Worm (Caenorhabditis elegans) whole organism, early embryonic: Measurements from ENCODE around the gene K11H3.5.

Experiments used
- B0310.2 ChIP-seq: sonication (generic microtip); optimal IDR thresholded peaks from 2 replicates; lab custom pipeline; 2016; ENCODE audit warnings: mild to moderate bottlenecking, missing genetic modification characterization, missing compliant biosample characterization
- F13C5.2 ChIP-seq: sonication (generic microtip); optimal IDR thresholded peaks from 2 replicates; lab custom pipeline; 2017; ENCODE audit warnings: mild to moderate bottlenecking, missing genetic modification characterization, inconsistent platforms, missing compliant biosample characterization
- aly-1 ChIP-seq: sonication (generic microtip); optimal IDR thresholded peaks from 2 replicates; lab custom pipeline; 2016; ENCODE audit warnings: missing genetic modification characterization, missing compliant biosample characterization
- ama-1 ChIP-seq: fragments of 150-350 bp; optimal IDR thresholded peaks from 2 replicates; lab custom pipeline; 2014
- ceh-13 ChIP-seq: fragments of 200-800 bp; sonication (Bioruptor generic); optimal IDR thresholded peaks from 2 replicates; lab custom pipeline; 2018; ENCODE audit warnings: mild to moderate bottlenecking, missing genetic modification characterization, missing compliant biosample characterization
- ceh-36 ChIP-seq: sonication (generic microtip); optimal IDR thresholded peaks from 2 replicates; lab custom pipeline; 2016; ENCODE audit warnings: missing genetic modification characterization, inconsistent platforms, missing compliant biosample characterization
- ets-7 ChIP-seq: sonication (generic microtip); optimal IDR thresholded peaks from 2 replicates; lab custom pipeline; 2016; ENCODE audit warnings: missing genotype, missing genetic modification characterization, missing compliant biosample characterization
- flt-1 ChIP-seq: fragments of 200-800 bp; sonication (Bioruptor generic); IDR thresholded peaks from 2 replicates; pipeline ENCODE4 v1.3.6; 2022; ENCODE audit warnings: missing genetic modification characterization, missing compliant biosample characterization
- hmbx-1 ChIP-seq: sonication (generic microtip); optimal IDR thresholded peaks from 2 replicates; lab custom pipeline; 2016; ENCODE audit warnings: mild to moderate bottlenecking, missing genetic modification characterization, missing compliant biosample characterization
- hmg-4 ChIP-seq: fragments of 200-800 bp; sonication (Bioruptor generic); optimal IDR thresholded peaks from 2 replicates; lab custom pipeline; 2018; ENCODE audit warnings: mild to moderate bottlenecking, missing genetic modification characterization, missing compliant biosample characterization
- hnd-1 ChIP-seq: sonication (generic microtip); optimal IDR thresholded peaks from 2 replicates; lab custom pipeline; 2016; ENCODE audit warnings: missing genetic modification characterization, missing compliant biosample characterization
- pes-1 ChIP-seq: fragments of 200-800 bp; sonication (Bioruptor generic); IDR thresholded peaks from 2 replicates; pipeline ENCODE4 v1.3.6; 2022; ENCODE audit warnings: missing genetic modification reagents, missing genetic modification characterization, missing compliant biosample characterization
- scrt-1 ChIP-seq: fragments of 200-800 bp; sonication (Bioruptor generic); IDR thresholded peaks from 2 replicates; pipeline ENCODE4 v1.3.6; 2022; ENCODE audit warnings: missing genetic modification characterization, missing compliant biosample characterization
- sea-1 ChIP-seq: fragments of 200-800 bp; sonication (Bioruptor generic); conservative IDR thresholded peaks from 2 replicates; pipeline ENCODE4 v1.3.6; 2022; ENCODE audit warnings: missing genetic modification characterization, missing compliant biosample characterization
- tbx-11 ChIP-seq: fragments of 200-800 bp; sonication (Bioruptor generic); IDR thresholded peaks from 2 replicates; pipeline ENCODE4 v1.3.6; 2022; ENCODE audit warnings: missing genetic modification characterization, missing compliant biosample characterization
- tbx-37 ChIP-seq: fragments of 200-800 bp; sonication (Bioruptor generic); conservative IDR thresholded peaks from 2 replicates; pipeline ENCODE4 v1.3.6; 2022; ENCODE audit warnings: missing genetic modification reagents, missing genetic modification characterization, missing compliant biosample characterization
- tra-4 ChIP-seq: sonication (generic microtip); optimal IDR thresholded peaks from 2 replicates; lab custom pipeline; 2017; ENCODE audit warnings: missing genetic modification characterization, missing compliant biosample characterization

K11H3.5 gene

DNA sequence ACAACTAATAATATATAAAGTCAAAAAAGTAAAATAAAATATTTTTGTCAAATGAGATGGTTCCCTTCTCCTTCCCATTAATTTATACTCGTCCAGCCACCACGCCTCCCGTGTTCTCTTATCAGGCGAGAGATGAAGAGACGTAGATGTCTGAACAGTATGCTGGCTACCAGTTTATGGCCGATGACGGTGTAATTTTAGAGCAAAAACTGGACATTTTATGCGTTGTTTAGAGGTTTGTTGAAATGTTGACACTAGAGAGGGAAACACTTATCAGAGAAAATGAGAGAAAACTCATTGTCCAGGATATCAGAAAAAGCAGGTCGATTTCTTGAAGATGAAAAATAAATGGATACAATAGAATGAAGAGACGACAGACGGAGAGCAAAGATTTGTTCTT, 13.5 kb downstream of the K11H3.5 start:
- TF ChIP-seq flt-1 (no peak), ceh-13 (GFP tag; lab: Kevin White, UChicago) (no peak), sea-1 (GFP tag; lab: Robert Waterston, UW) (no peak), pes-1 (no peak), F13C5.2 (no peak), hnd-1 (tag; lab: Kevin White, UChicago) (no peak), tra-4 (tag; lab: Kevin White, UChicago) (no peak), hmbx-1 (tag; lab: Kevin White, UChicago) (no peak), tbx-37 (GFP tag; lab: Robert Waterston, UW) (no peak), scrt-1 (GFP tag; lab: Robert Waterston, UW) (no peak), aly-1 (no peak), tbx-11 (GFP tag; lab: Robert Waterston, UW) (no peak), hmg-4 (GFP tag; lab: Kevin White, UChicago) (no peak), ama-1 (no peak), ceh-36 (tag; lab: Kevin White, UChicago) (no peak), B0310.2 (tag; lab: Kevin White, UChicago) (no peak)

DNA sequence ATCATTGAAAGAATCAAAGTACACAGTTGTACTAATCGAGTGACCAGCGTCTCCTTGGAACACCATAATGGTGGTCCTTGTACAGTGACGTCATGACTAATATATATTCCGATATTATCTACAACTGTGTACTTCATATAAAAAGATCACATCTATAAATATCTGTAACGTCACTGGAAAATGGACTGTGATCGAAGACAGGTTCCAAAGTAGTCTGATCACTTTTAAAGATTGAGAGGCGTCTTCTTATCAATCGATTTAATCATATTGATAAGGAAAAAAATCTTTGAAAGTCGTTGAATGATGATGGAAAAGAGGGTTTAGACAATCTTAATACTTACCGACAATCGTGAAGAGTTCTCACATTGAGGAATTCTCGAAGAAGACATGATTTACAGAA, 14.5 kb downstream of the K11H3.5 start:
- TF ChIP-seq ceh-13 (GFP tag; lab: Kevin White, UChicago) (no peak), ama-1 (no peak), tbx-11 (GFP tag; lab: Robert Waterston, UW) (no peak), sea-1 (GFP tag; lab: Robert Waterston, UW) (no peak), scrt-1 (GFP tag; lab: Robert Waterston, UW) (no peak), tbx-37 (GFP tag; lab: Robert Waterston, UW) (no peak), B0310.2 (tag; lab: Kevin White, UChicago) (no peak), ets-7 (tag; lab: Kevin White, UChicago) (no peak), flt-1 (no peak), hmbx-1 (tag; lab: Kevin White, UChicago) (no peak), hmg-4 (GFP tag; lab: Kevin White, UChicago) (no peak), F13C5.2 (no peak), hnd-1 (tag; lab: Kevin White, UChicago) (no peak), pes-1 (no peak), tra-4 (tag; lab: Kevin White, UChicago) (no peak), aly-1 (no peak), ceh-36 (tag; lab: Kevin White, UChicago) (no peak)

DNA sequence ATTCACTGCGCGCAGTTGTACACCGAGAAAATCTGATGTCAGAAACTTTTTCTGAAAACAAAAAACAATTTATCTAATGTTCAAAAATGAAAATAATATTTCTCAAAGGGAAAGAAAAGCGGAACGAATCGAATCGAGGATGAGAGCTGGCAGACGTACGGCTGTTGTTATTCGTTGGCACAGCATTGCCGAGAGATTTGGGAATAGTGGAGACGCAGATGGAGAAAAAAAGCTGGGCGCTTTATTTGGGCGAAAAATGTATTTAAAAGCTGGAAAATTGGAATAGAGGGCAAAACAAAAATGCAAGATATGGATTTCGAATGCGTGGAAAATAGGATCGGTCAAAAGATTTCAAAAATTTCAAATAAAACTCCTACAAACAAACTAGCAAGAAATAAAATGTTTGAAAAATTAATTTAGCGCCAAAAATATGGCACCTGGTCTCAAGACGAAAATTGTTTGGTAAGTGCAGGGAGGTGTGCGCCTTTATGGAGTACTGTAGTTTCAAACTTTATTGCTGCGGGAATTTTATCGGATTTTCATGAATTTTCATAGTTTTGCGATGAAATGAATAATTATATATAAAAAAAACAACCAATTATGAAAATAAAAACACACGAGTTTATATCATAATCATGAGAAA, 15.7 kb downstream of the K11H3.5 start, which contains the start of gene gpdh-2:
Gene gpdh-2, minus strand, starts transcription at position 51 of the 643 bp plus-strand sequence.
- TF ChIP-seq ama-1, result no peak
- no peak for TF ChIP-seq aly-1
- no peak for TF ChIP-seq ceh-13 (GFP tag; lab: Kevin White, UChicago)
- TF ChIP-seq tra-4 (tag; lab: Kevin White, UChicago), result no peak
- no peak for TF ChIP-seq hnd-1 (tag; lab: Kevin White, UChicago)

DNA sequence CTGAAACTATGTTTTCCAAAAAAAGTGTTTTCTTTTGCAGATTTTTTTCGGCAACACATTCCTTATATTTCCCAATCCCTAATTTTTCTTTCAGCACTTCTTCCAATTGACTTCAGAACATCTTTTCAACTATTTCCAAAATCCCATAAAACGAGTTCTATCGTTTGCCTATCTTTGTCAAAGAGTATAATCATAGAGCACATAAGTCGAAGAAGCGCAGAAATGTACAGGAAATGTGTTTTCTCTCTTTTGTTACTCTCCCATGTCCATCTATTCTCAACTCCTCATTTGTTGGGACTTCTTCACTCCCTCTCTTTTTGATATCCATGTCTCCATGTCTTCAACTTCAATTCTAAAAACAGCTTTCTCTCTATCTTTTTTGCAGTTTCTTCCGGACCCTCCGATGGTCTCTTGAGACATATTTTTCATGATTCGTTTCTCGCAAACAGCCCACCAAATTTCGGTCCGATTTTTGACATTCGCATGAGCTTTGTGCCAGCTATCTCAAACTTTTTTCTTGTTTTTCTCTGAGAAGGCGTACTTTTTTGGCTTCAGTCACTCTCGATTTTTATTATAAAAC, 16.7 kb downstream of the K11H3.5 start, which contains the start of gene twk-48:
Gene twk-48, plus strand, starts transcription at position 530 of the 580 bp plus-strand sequence.
- TF ChIP-seq pes-1 (no peak), hmbx-1 (tag; lab: Kevin White, UChicago) (no peak), hnd-1 (tag; lab: Kevin White, UChicago) (no peak), aly-1 (no peak), tbx-11 (GFP tag; lab: Robert Waterston, UW) (no peak), tra-4 (tag; lab: Kevin White, UChicago) (no peak), ceh-36 (tag; lab: Kevin White, UChicago) (no peak), ets-7 (tag; lab: Kevin White, UChicago) (no peak), ceh-13 (GFP tag; lab: Kevin White, UChicago) (no peak), ama-1 (no peak), F13C5.2 (no peak)

DNA sequence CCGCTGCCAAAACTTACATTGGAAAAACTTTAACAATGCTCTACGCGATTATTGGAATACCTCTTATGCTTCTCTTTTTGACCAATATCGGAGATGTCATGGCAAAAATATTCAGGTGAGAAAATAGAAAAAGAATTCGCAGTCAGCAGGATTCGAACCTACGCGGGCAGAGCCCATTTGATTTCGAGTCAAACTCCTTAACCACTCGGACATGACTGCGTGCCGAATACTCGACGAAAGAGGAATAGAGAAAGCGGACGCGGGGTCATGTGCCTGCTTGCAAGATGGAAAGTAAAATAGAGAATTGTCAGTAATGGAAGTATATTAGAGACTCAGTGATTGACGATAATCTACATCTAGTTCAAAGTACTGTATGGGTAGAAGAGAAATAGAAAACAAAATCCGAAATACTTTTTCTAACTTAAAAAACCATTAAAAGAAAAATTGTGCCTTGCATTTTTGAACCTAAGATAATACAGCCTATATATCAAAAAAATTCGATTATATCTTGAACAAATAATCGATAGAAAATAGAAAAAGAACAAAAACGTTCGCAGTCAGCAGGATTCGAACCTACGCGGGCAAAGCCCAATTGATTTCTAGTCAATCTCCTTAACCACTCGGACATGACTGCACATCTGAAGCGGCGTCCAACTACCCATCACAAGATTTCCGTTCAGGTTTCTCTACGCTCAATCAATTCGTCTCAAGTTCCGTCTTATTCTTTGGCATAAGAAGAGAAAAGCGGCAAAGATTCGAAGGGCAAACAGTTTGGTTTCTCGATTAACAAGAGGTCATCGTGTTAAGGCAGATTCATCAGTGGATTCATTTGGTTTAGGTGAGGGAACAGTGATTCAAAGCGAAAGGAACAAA, 18.1 kb downstream of the K11H3.5 start:
- TF ChIP-seq tbx-11 (GFP tag; lab: Robert Waterston, UW), result peak; percentile 93
- peak; percentile 84 for TF ChIP-seq F13C5.2
- peak; percentile 94 for TF ChIP-seq scrt-1 (GFP tag; lab: Robert Waterston, UW)
- no peak for TF ChIP-seq ama-1
- TF ChIP-seq ceh-13 (GFP tag; lab: Kevin White, UChicago), result peak; percentile 67
- TF ChIP-seq pes-1, result peak; percentile 95
- TF ChIP-seq sea-1 (GFP tag; lab: Robert Waterston, UW), result peak; percentile 88
- TF ChIP-seq aly-1, result peak; percentile 86
- TF ChIP-seq tbx-37 (GFP tag; lab: Robert Waterston, UW), result peak; percentile 94
- peak; percentile 83 for TF ChIP-seq B0310.2 (tag; lab: Kevin White, UChicago)
- peak; percentile 84 for TF ChIP-seq ets-7 (tag; lab: Kevin White, UChicago)
- peak; percentile 91 for TF ChIP-seq flt-1
- peak; percentile 86 for TF ChIP-seq ceh-36 (tag; lab: Kevin White, UChicago)
- peak; percentile 78 for TF ChIP-seq hmbx-1 (tag; lab: Kevin White, UChicago)
- peak; percentile 91 for TF ChIP-seq hmg-4 (GFP tag; lab: Kevin White, UChicago)
- peak; percentile 45 for TF ChIP-seq tra-4 (tag; lab: Kevin White, UChicago)
- peak; percentile 77 for TF ChIP-seq hnd-1 (tag; lab: Kevin White, UChicago)

DNA sequence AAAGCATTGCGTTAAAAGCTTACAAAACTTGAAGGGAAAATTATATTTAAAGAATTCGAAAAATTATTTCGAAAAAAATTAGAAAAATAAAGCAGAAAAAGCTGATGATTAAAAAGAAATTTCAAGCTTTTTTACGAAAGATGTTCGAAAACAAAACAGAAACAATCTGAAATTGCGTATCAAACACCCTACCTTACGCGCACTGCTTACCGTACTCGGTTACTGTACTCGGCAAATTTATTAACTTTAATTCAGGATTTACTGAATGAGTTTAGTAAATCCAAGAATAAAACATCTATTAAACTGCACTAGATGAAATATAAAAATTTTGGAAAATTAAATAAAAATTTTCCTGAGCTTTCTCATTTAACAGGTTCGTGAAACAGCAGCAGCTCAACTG, 18.9 kb downstream of the K11H3.5 start:
- TF ChIP-seq aly-1 (no peak), B0310.2 (tag; lab: Kevin White, UChicago) (no peak), hmg-4 (GFP tag; lab: Kevin White, UChicago) (no peak)
